Worm (Caenorhabditis elegans): ENCODE results near the gene srsx-38.
"Not testable (repeated sequence)": the region's sequence is repeated elsewhere in the genome, so short reads cannot be mapped to it uniquely, and the experiment has no call there.

srsx-38 gene

DNA sequence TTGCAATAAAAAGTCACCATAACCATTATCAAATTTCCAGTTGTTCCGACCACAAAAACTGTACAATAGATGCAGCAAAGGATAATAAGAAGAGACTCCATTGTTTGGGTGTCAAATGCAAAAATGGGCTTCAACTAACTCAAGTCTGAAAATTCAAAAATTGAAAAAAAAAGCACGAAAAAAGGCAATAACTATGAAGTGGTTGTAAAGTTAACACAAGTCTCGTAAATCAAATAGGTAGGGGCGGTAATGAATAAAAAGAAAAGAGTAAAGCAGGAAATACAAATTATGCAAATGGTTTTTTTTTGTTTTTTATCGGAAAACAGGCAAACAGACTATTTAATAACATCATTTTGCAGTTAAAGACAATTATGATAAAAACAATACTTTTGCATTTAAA, at the start of gene srsx-38:
srsx-38 (minus strand) TSS at position 101 of the 400 bp plus-strand sequence.
- TF ChIP-seq cebp-2 (GFP tag; IDR thresholded peaks at IDR 0.05); unc-62 (GFP tag; optimal IDR thresholded peaks at IDR 0.05); sptf-2 (GFP tag; optimal IDR thresholded peaks at IDR 0.05): not testable (repeated sequence)

ce11 chrV:15850276-15850811, 43.0 kb upstream of the srsx-38 start, which contains the start of gene srh-147:
srh-147 (minus strand) TSS chrV:15850326.
- TF ChIP-seq mes-4 (tag; optimal IDR thresholded peaks at IDR 0.05); Y79H2A.3 (GFP tag; conservative IDR thresholded peaks at IDR 0.05); rpc-1 (optimal IDR thresholded peaks at IDR 0.05); rpc-1 (tag; optimal IDR thresholded peaks at IDR 0.05): not testable (repeated sequence)

DNA sequence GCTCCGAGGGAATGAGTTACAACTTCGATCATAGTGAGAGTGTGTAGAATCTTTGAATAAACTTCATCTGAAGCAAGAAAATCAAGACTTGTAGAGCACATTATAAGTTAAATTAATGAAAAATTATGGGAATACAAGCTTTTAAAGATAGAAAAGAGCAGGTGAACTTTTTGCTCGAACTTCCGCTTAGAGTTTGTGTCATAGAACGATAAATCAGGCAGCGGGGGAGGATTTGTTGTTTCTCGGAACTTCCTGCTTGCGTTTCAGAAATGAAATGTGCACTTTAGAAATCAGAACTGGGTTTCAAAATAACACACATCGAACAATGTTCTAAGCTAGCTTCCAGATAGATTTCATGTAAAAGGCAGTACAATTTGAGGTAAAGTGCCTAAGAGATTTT, 33.8 kb upstream of the srsx-38 start, which contains the start of gene srh-149:
srh-149 (minus strand) TSS at position 101 of the 400 bp plus-strand sequence.
- no peak for TF ChIP-seq D2030.7 (GFP tag; IDR thresholded peaks at IDR 0.05)
- TF ChIP-seq attf-3 (GFP tag; conservative IDR thresholded peaks at IDR 0.05), result no peak
- no peak for TF ChIP-seq ztf-28 (GFP tag; IDR thresholded peaks at IDR 0.05)
- TF ChIP-seq snpc-4 (GFP tag; optimal IDR thresholded peaks at IDR 0.05), result no peak
- no peak for TF ChIP-seq snpc-4 (tag; optimal IDR thresholded peaks at IDR 0.05)
- no peak for TF ChIP-seq F10E7.11 (tag; optimal IDR thresholded peaks at IDR 0.05)
- no peak for TF ChIP-seq attf-6 (GFP tag; IDR thresholded peaks at IDR 0.05)
- TF ChIP-seq C17E4.6 (GFP tag; IDR thresholded peaks at IDR 0.05), result no peak
- no peak for TF ChIP-seq ceh-79 (tag; optimal IDR thresholded peaks at IDR 0.05)
- no peak for TF ChIP-seq T07F8.4 (tag; optimal IDR thresholded peaks at IDR 0.05)
- no peak for TF ChIP-seq unc-130 (GFP tag; optimal IDR thresholded peaks at IDR 0.05)
- TF ChIP-seq repo-1 (tag; optimal IDR thresholded peaks at IDR 0.05), result no peak
- no peak for TF ChIP-seq ets-4 (GFP tag; optimal IDR thresholded peaks at IDR 0.05)
- no peak for TF ChIP-seq mxl-1 (tag; optimal IDR thresholded peaks at IDR 0.05)
- TF ChIP-seq egl-44 (GFP tag; IDR thresholded peaks at IDR 0.05), result no peak
- TF ChIP-seq hrde-1 (tag; optimal IDR thresholded peaks at IDR 0.05; ENCODE audit: borderline replicate concordance), result no peak
- no peak for TF ChIP-seq F52B5.7 (tag; optimal IDR thresholded peaks at IDR 0.05)
- no peak for TF ChIP-seq F22D6.2 (tag; optimal IDR thresholded peaks at IDR 0.05)

DNA sequence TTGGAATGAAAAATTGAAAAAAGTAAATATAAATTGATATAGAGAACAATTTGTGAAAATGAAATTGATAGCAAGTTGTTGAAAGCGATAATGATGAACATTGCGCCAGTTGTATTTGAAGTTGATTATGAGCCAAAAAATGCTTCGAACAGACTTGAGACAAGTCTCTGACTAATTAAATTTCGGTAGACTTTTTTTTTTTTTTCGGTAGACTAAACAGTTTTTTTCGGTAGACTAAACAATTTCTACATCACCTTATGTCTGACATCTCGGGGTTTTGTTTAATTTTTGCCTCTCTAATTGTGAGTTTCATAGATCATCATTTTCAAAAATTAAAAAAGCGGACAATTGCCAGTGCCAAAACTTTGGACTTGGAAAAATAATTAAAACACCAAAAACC, 26.3 kb upstream of the srsx-38 start, which contains the start of gene srbc-54:
srbc-54 (minus strand) TSS at position 101 of the 400 bp plus-strand sequence.
- TF ChIP-seq lin-54 (GFP tag; optimal IDR thresholded peaks at IDR 0.05), result no peak
- no peak for TF ChIP-seq madf-6 (GFP tag; IDR thresholded peaks at IDR 0.05)
- TF ChIP-seq F57A8.1 (GFP tag; optimal IDR thresholded peaks at IDR 0.05), result no peak

- TF ChIP-seq sdz-38 (tag; optimal IDR thresholded peaks at IDR 0.05), result no peak
Measured at ce11 chrV:15831586-15831985, 24.3 kb upstream of the srsx-38 start, which contains the start of gene srbc-56. srbc-56 (minus strand) TSS chrV:15831686.

ce11 chrV:15829907-15830306, 22.6 kb upstream of the srsx-38 start, which contains the start of gene srbc-55:
srbc-55 (minus strand) TSS chrV:15830007.
- TF ChIP-seq hsf-1 (GFP tag; IDR thresholded peaks at IDR 0.05), result no peak
- no peak for TF ChIP-seq nfya-1 (tag; optimal IDR thresholded peaks at IDR 0.05; ENCODE audit: borderline replicate concordance, insufficient read depth)
- no peak for TF ChIP-seq nfya-2 (GFP tag; IDR thresholded peaks at IDR 0.05)
- TF ChIP-seq nhr-90 (tag; optimal IDR thresholded peaks at IDR 0.05), result no peak
- no peak for TF ChIP-seq lir-1 (GFP tag; conservative IDR thresholded peaks at IDR 0.05)
- no peak for TF ChIP-seq rpc-1 (optimal IDR thresholded peaks at IDR 0.05)
- no peak for TF ChIP-seq rpc-1 (tag; optimal IDR thresholded peaks at IDR 0.05)
- TF ChIP-seq madf-10 (tag; optimal IDR thresholded peaks at IDR 0.05), result no peak
- no peak for TF ChIP-seq cebp-2 (GFP tag; IDR thresholded peaks at IDR 0.05)
- TF ChIP-seq lin-54 (GFP tag; optimal IDR thresholded peaks at IDR 0.05), result no peak
- TF ChIP-seq attf-5 (GFP tag; optimal IDR thresholded peaks at IDR 0.05), result no peak
- no peak for TF ChIP-seq ama-1 (optimal IDR thresholded peaks at IDR 0.05)
- TF ChIP-seq ama-1 (GFP tag; optimal IDR thresholded peaks at IDR 0.05), result no peak
- TF ChIP-seq attf-6 (GFP tag; IDR thresholded peaks at IDR 0.05), result no peak
- TF ChIP-seq Y56A3A.18 (GFP tag; IDR thresholded peaks at IDR 0.05), result no peak
